Worm (Caenorhabditis elegans) whole organism, L1 larva: ENCODE data around the gene math-31.

Experiments used
- ama-1 ChIP-seq: fragments of 150-350 bp; optimal IDR thresholded peaks from 2 replicates; lab custom pipeline; 2014
- fkh-10 ChIP-seq: sonication (generic microtip); optimal IDR thresholded peaks from 2 replicates; lab custom pipeline; 2017; ENCODE audit warnings: missing biosample characterization, missing genetic modification reagents, missing genetic modification characterization
- nhr-47 ChIP-seq: sonication (generic microtip); optimal IDR thresholded peaks from 2 replicates; lab custom pipeline; 2016; ENCODE audit warnings: mild to moderate bottlenecking, missing genetic modification characterization, moderate library complexity, missing compliant biosample characterization
- snu-23 ChIP-seq: sonication (generic microtip); optimal IDR thresholded peaks from 2 replicates; lab custom pipeline; 2016; ENCODE audit warnings: missing genetic modification characterization, missing compliant biosample characterization
- unc-62 ChIP-seq: fragments of 150-350 bp; optimal IDR thresholded peaks from 2 replicates; lab custom pipeline; 2014; ENCODE audit warnings: missing biosample characterization, missing genetic modification reagents, missing genetic modification characterization
- zip-4 ChIP-seq: fragments of 200-800 bp; sonication (Bioruptor generic); optimal IDR thresholded peaks from 2 replicates; lab custom pipeline; 2018; ENCODE audit warnings: mild to moderate bottlenecking, missing genetic modification characterization, moderate library complexity, missing compliant biosample characterization
- ztf-4 ChIP-seq: fragments of 150-350 bp; optimal IDR thresholded peaks from 2 replicates; lab custom pipeline; 2014; ENCODE audit warnings: missing biosample characterization, missing genetic modification characterization

- no peak for TF ChIP-seq ama-1 (lab: Kevin White, UChicago)
- TF ChIP-seq unc-62: no peak
- no peak for TF ChIP-seq ztf-4
- TF ChIP-seq nhr-47 (tag; lab: Kevin White, UChicago): no peak
- TF ChIP-seq snu-23 (GFP tag; lab: Kevin White, UChicago): no peak
- TF ChIP-seq zip-4 (GFP tag; lab: Kevin White, UChicago): no peak
- no peak for TF ChIP-seq fkh-10 (GFP tag; lab: Kevin White, UChicago)
Observed at ce11 chrII:1899934-1900333, 12.7 kb downstream of the math-31 start, which contains the start of gene math-24.
